Worm (Caenorhabditis elegans): ENCODE results near the gene rnr-2.

Gene rnr-2

ce11 chrIII:4123277-4123676 is 28.6 kb upstream of the rnr-2 start:
- TF ChIP-seq unc-42 (tag; optimal IDR thresholded peaks at IDR 0.05) (peak; percentile 72), ama-1 (optimal IDR thresholded peaks at IDR 0.05) (no peak)

- TF ChIP-seq fkh-6 (tag; optimal IDR thresholded peaks at IDR 0.05) (no peak), nfya-1 (tag; optimal IDR thresholded peaks at IDR 0.05) (peak; percentile 79)
These were observed 25.7 kb upstream of the rnr-2 start for ce11 chrIII:4120386-4120785.

ce11 chrIII:4119736-4120135 is 25.0 kb upstream of the rnr-2 start:
- no peak for TF ChIP-seq ets-4 (tag; optimal IDR thresholded peaks at IDR 0.05)
- TF ChIP-seq unc-42 (tag; optimal IDR thresholded peaks at IDR 0.05) = peak; percentile 75
- no peak for TF ChIP-seq madf-2 (tag; optimal IDR thresholded peaks at IDR 0.05)
- TF ChIP-seq ceh-9 (tag; optimal IDR thresholded peaks at IDR 0.05) = no peak
- no peak for TF ChIP-seq ceh-18 (tag; optimal IDR thresholded peaks at IDR 0.05)
- TF ChIP-seq nfya-1 (tag; optimal IDR thresholded peaks at IDR 0.05) = no peak
- TF ChIP-seq ceh-30 (tag; optimal IDR thresholded peaks at IDR 0.05) = no peak
- TF ChIP-seq ceh-2 (tag; optimal IDR thresholded peaks at IDR 0.05) = no peak

ce11 chrIII:4115085-4115484 is 20.4 kb upstream of the rnr-2 start, which contains the start of gene unc-103:
TSS of gene unc-103 (plus strand) at chrIII:4115385.
- TF ChIP-seq hlh-13 (GFP tag; optimal IDR thresholded peaks at IDR 0.05) (no peak), hlh-15 (tag; optimal IDR thresholded peaks at IDR 0.05) (no peak), lin-11 (tag; optimal IDR thresholded peaks at IDR 0.05) (no peak), pat-9 (tag; optimal IDR thresholded peaks at IDR 0.05) (no peak)

- no peak for TF ChIP-seq ceh-14 (tag; optimal IDR thresholded peaks at IDR 0.05)
- no peak for TF ChIP-seq Y22D7AL.16 (tag; optimal IDR thresholded peaks at IDR 0.05)
- TF ChIP-seq ceh-18 (tag; optimal IDR thresholded peaks at IDR 0.05) = peak; percentile 67
- TF ChIP-seq hlh-8 (tag; optimal IDR thresholded peaks at IDR 0.05) = no peak
- no peak for TF ChIP-seq hlh-6 (tag; optimal IDR thresholded peaks at IDR 0.05)
- TF ChIP-seq ttx-3 (tag; optimal IDR thresholded peaks at IDR 0.05) = no peak
- peak; percentile 86 for TF ChIP-seq unc-55 (GFP tag; optimal IDR thresholded peaks at IDR 0.05)
- TF ChIP-seq T23F11.4 (GFP tag; optimal IDR thresholded peaks at IDR 0.05) = no peak
- no peak for TF ChIP-seq sox-4 (tag; optimal IDR thresholded peaks at IDR 0.05)
These were observed 18.9 kb upstream of the rnr-2 start for ce11 chrIII:4113594-4113993.

- TF ChIP-seq nfya-1 (tag; optimal IDR thresholded peaks at IDR 0.05) = peak; percentile 57
- no peak for TF ChIP-seq unc-42 (tag; optimal IDR thresholded peaks at IDR 0.05)
- no peak for TF ChIP-seq ets-4 (tag; optimal IDR thresholded peaks at IDR 0.05)
- no peak for TF ChIP-seq sox-2 (GFP tag; IDR thresholded peaks at IDR 0.05)
These were observed 13.3 kb upstream of the rnr-2 start for ce11 chrIII:4107929-4108520.

- no peak for TF ChIP-seq eyg-1 (tag; optimal IDR thresholded peaks at IDR 0.05)
- peak; percentile 27 for TF ChIP-seq unc-42 (tag; optimal IDR thresholded peaks at IDR 0.05)
These were observed 12.5 kb upstream of the rnr-2 start for ce11 chrIII:4107227-4107626.

- no peak for TF ChIP-seq npax-4 (tag; optimal IDR thresholded peaks at IDR 0.05)
- TF ChIP-seq pat-9 (tag; optimal IDR thresholded peaks at IDR 0.05) = no peak
- TF ChIP-seq sox-4 (tag; optimal IDR thresholded peaks at IDR 0.05) = no peak
- no peak for TF ChIP-seq ceh-31 (tag; optimal IDR thresholded peaks at IDR 0.05)
- no peak for TF ChIP-seq ceh-9 (tag; optimal IDR thresholded peaks at IDR 0.05)
- TF ChIP-seq pax-1 (tag; optimal IDR thresholded peaks at IDR 0.05) = no peak
These were observed 11.9 kb upstream of the rnr-2 start for ce11 chrIII:4106611-4107010.
